Worm (Caenorhabditis elegans): Measurements from ENCODE around the gene F35D11.3.
A peak's percentile ranks its signal among the peaks of the same experiment; 100 is the strongest.

The F35D11.3 gene

ce11 chrII:4583203-4583912, 24.8 kb upstream of the F35D11.3 start:
- TF ChIP-seq dao-5 (tag; optimal IDR thresholded peaks at IDR 0.05) (no peak), him-1 (tag; optimal IDR thresholded peaks at IDR 0.05) (no peak), W03F9.2 (tag; optimal IDR thresholded peaks at IDR 0.05) (no peak)

ce11 chrII:4584313-4584712, 23.9 kb upstream of the F35D11.3 start:
- no peak for TF ChIP-seq him-1 (tag; optimal IDR thresholded peaks at IDR 0.05)
- no peak for TF ChIP-seq dao-5 (tag; optimal IDR thresholded peaks at IDR 0.05)
- no peak for TF ChIP-seq W03F9.2 (tag; optimal IDR thresholded peaks at IDR 0.05)

- no peak for TF ChIP-seq W03F9.2 (tag; optimal IDR thresholded peaks at IDR 0.05)
Measured at ce11 chrII:4585327-4585726, 22.8 kb upstream of the F35D11.3 start.

- TF ChIP-seq him-1 (tag; optimal IDR thresholded peaks at IDR 0.05) (no peak), dao-5 (tag; optimal IDR thresholded peaks at IDR 0.05) (no peak), W03F9.2 (tag; optimal IDR thresholded peaks at IDR 0.05) (no peak)
Measured at ce11 chrII:4590086-4590485, 18.1 kb upstream of the F35D11.3 start.

ce11 chrII:4590660-4591059, 17.5 kb upstream of the F35D11.3 start:
- TF ChIP-seq dao-5 (tag; optimal IDR thresholded peaks at IDR 0.05) (no peak), W03F9.2 (tag; optimal IDR thresholded peaks at IDR 0.05) (no peak), him-1 (tag; optimal IDR thresholded peaks at IDR 0.05) (no peak)

- no peak for TF ChIP-seq him-1 (tag; optimal IDR thresholded peaks at IDR 0.05)
- TF ChIP-seq W03F9.2 (tag; optimal IDR thresholded peaks at IDR 0.05), result no peak
- no peak for TF ChIP-seq dao-5 (tag; optimal IDR thresholded peaks at IDR 0.05)
Measured at ce11 chrII:4597441-4597840, 10.7 kb upstream of the F35D11.3 start.

ce11 chrII:4598815-4599214, 9.4 kb upstream of the F35D11.3 start:
- no peak for TF ChIP-seq him-1 (tag; optimal IDR thresholded peaks at IDR 0.05)
- no peak for TF ChIP-seq dao-5 (tag; optimal IDR thresholded peaks at IDR 0.05)
- no peak for TF ChIP-seq W03F9.2 (tag; optimal IDR thresholded peaks at IDR 0.05)

ce11 chrII:4599838-4600237, 8.3 kb upstream of the F35D11.3 start:
- TF ChIP-seq W03F9.2 (tag; optimal IDR thresholded peaks at IDR 0.05), result no peak
- TF ChIP-seq him-1 (tag; optimal IDR thresholded peaks at IDR 0.05), result no peak
- TF ChIP-seq dao-5 (tag; optimal IDR thresholded peaks at IDR 0.05), result no peak

ce11 chrII:4600276-4600675, 7.9 kb upstream of the F35D11.3 start:
- no peak for TF ChIP-seq W03F9.2 (tag; optimal IDR thresholded peaks at IDR 0.05)
- no peak for TF ChIP-seq dao-5 (tag; optimal IDR thresholded peaks at IDR 0.05)
- TF ChIP-seq him-1 (tag; optimal IDR thresholded peaks at IDR 0.05), result no peak

ce11 chrII:4600818-4601217, 7.4 kb upstream of the F35D11.3 start:
- TF ChIP-seq dao-5 (tag; optimal IDR thresholded peaks at IDR 0.05) (no peak), him-1 (tag; optimal IDR thresholded peaks at IDR 0.05) (no peak), W03F9.2 (tag; optimal IDR thresholded peaks at IDR 0.05) (no peak)

- TF ChIP-seq W03F9.2 (tag; optimal IDR thresholded peaks at IDR 0.05), result no peak
- no peak for TF ChIP-seq dao-5 (tag; optimal IDR thresholded peaks at IDR 0.05)
Measured at ce11 chrII:4601256-4601655, 6.9 kb upstream of the F35D11.3 start, which contains the start of gene ipla-1. ipla-1 (minus strand) TSS chrII:4601356.

ce11 chrII:4602533-4602932, 5.6 kb upstream of the F35D11.3 start, which contains the start of gene coa-3:
coa-3 (minus strand) TSS chrII:4602633.
- TF ChIP-seq dao-5 (tag; optimal IDR thresholded peaks at IDR 0.05) (no peak), W03F9.2 (tag; optimal IDR thresholded peaks at IDR 0.05) (no peak), him-1 (tag; optimal IDR thresholded peaks at IDR 0.05) (no peak)

ce11 chrII:4603035-4603434, 5.1 kb upstream of the F35D11.3 start, which contains the start of gene F35D11.4:
F35D11.4 (plus strand) TSS chrII:4603427.
- peak; percentile 59 for TF ChIP-seq W03F9.2 (tag; optimal IDR thresholded peaks at IDR 0.05)
- TF ChIP-seq dao-5 (tag; optimal IDR thresholded peaks at IDR 0.05), result no peak
- peak; percentile 55 for TF ChIP-seq him-1 (tag; optimal IDR thresholded peaks at IDR 0.05)

ce11 chrII:4604149-4604548, 4.0 kb upstream of the F35D11.3 start:
- TF ChIP-seq dao-5 (tag; optimal IDR thresholded peaks at IDR 0.05) (no peak), W03F9.2 (tag; optimal IDR thresholded peaks at IDR 0.05) (peak; percentile 3), him-1 (tag; optimal IDR thresholded peaks at IDR 0.05) (no peak)

ce11 chrII:4604680-4605079, 3.5 kb upstream of the F35D11.3 start:
- TF ChIP-seq him-1 (tag; optimal IDR thresholded peaks at IDR 0.05), result no peak
- no peak for TF ChIP-seq W03F9.2 (tag; optimal IDR thresholded peaks at IDR 0.05)
- TF ChIP-seq dao-5 (tag; optimal IDR thresholded peaks at IDR 0.05), result no peak

All from whole organism, L4/young adult.